Fruit fly (Drosophila melanogaster) whole organism, wandering third instar larva: ENCODE results near the gene MBD-R2.

Source experiments
- CG32264 ChIP-seq: fragments of 200-800 bp; sonication (Bioruptor generic); optimal IDR thresholded peaks from 2 replicates; lab custom pipeline; 2016; ENCODE audit warnings: missing biosample characterization, missing genetic modification characterization
- Hnf4 ChIP-seq: fragments of 200-800 bp; sonication (Bioruptor generic); optimal IDR thresholded peaks from 2 replicates; lab custom pipeline; 2016; ENCODE audit warnings: missing biosample characterization, mild to moderate bottlenecking, missing genetic modification characterization
- Jra ChIP-seq: sonication (Bioruptor generic); optimal IDR thresholded peaks from 2 replicates; lab custom pipeline; 2016; ENCODE audit warnings: missing biosample characterization, missing genetic modification characterization
- OdsH ChIP-seq: fragments of 200-800 bp; sonication (Bioruptor generic); optimal IDR thresholded peaks from 2 replicates; lab custom pipeline; 2016; ENCODE audit warnings: missing biosample characterization, mild to moderate bottlenecking, missing genetic modification characterization
- brk ChIP-seq: fragments of 200-800 bp; sonication (Bioruptor generic); optimal IDR thresholded peaks from 2 replicates; lab custom pipeline; 2016; ENCODE audit warnings: missing biosample characterization, mild to moderate bottlenecking, missing genetic modification characterization
- dsf ChIP-seq: sonication (Bioruptor generic); optimal IDR thresholded peaks from 2 replicates; lab custom pipeline; 2016; ENCODE audit warnings: missing biosample characterization, missing genetic modification characterization, borderline replicate concordance
- fru ChIP-seq: fragments of 200-800 bp; sonication (Bioruptor generic); optimal IDR thresholded peaks from 3 replicates; lab custom pipeline; 2016; ENCODE audit warnings: missing biosample characterization, mild to moderate bottlenecking, missing genetic modification characterization
- h ChIP-seq: fragments of 200-800 bp; sonication (Bioruptor generic); optimal IDR thresholded peaks from 3 replicates; lab custom pipeline; 2016; ENCODE audit warnings: missing biosample characterization, mild to moderate bottlenecking, missing genetic modification characterization
- pan ChIP-seq: fragments of >200 bp; optimal IDR thresholded peaks from 2 replicates; lab custom pipeline; 2017
- psq ChIP-seq: fragments of 200-800 bp; sonication (Bioruptor generic); optimal IDR thresholded peaks from 3 replicates; lab custom pipeline; 2017; ENCODE audit warnings: missing biosample characterization, mild to moderate bottlenecking, missing genetic modification characterization, moderate library complexity
- usp ChIP-seq: fragments of >200 bp; optimal IDR thresholded peaks from 2 replicates; lab custom pipeline; 2017; ENCODE audit warnings: missing biosample characterization, missing genetic modification characterization
- woc ChIP-seq: sonication (Bioruptor generic); optimal IDR thresholded peaks from 2 replicates; lab custom pipeline; 2016; ENCODE audit warnings: missing biosample characterization, mild to moderate bottlenecking, missing genetic modification characterization

dm6 chr3R:12376828-12377227, 20.8 kb upstream of the MBD-R2 start, which contains the start of gene GstD6:
- TF ChIP-seq dsf (GFP tag; lab: Kevin White, UChicago): no peak
- TF ChIP-seq h: no peak
- no peak for TF ChIP-seq Hnf4
- TF ChIP-seq psq (GFP tag; lab: Kevin White, UChicago): no peak
- no peak for TF ChIP-seq woc (GFP tag; lab: Kevin White, UChicago)
- no peak for TF ChIP-seq brk
- TF ChIP-seq Jra: no peak
- TF ChIP-seq pan: no peak
- no peak for TF ChIP-seq OdsH (GFP tag; lab: Kevin White, UChicago)
- TF ChIP-seq fru (GFP tag; lab: Kevin White, UChicago): no peak
- no peak for TF ChIP-seq usp
- TF ChIP-seq CG32264 (GFP tag; lab: Kevin White, UChicago): no peak
